Fruit fly (Drosophila melanogaster): ENCODE results near the gene Flad2.

Flad2 gene

dm6 chr2L:13378488-13378964 lies 33.8 kb upstream of the Flad2 start, which contains the start of the genes CG9302 and beta'COP (continued):
- TF ChIP-seq ato (GFP tag; IDR thresholded peaks at IDR 0.05; ENCODE audit: partially characterized antibody) (no peak), CG17802 (tag; optimal IDR thresholded peaks at IDR 0.05) (peak; percentile 16), knrl (GFP tag; IDR thresholded peaks at IDR 0.05; ENCODE audit: partially characterized antibody) (peak; percentile 82), vnd (GFP tag; IDR thresholded peaks at IDR 0.05; ENCODE audit: partially characterized antibody) (peak; percentile 72; the same call in 2 of the 3 replicates), CG9797 (GFP tag; optimal IDR thresholded peaks at IDR 0.05) (peak; percentile 32), CG8089 (GFP tag; optimal IDR thresholded peaks at IDR 0.05) (no peak), CG9437 (GFP tag; optimal IDR thresholded peaks at IDR 0.05) (peak; percentile 60), mirr (GFP tag; optimal IDR thresholded peaks at IDR 0.05) (no peak), chn (GFP tag; optimal IDR thresholded peaks at IDR 0.05) (peak; percentile 39), lov (optimal IDR thresholded peaks at IDR 0.05) (no peak), lov (GFP tag; IDR thresholded peaks at IDR 0.05) (no peak), CG13424 (tag; optimal IDR thresholded peaks at IDR 0.05) (peak; percentile 78), CG6791 (GFP tag; IDR thresholded peaks at IDR 0.05; ENCODE audit: partially characterized antibody) (peak; percentile 58; the same call in 1 of the 3 replicates), gsb (GFP tag; IDR thresholded peaks at IDR 0.05) (no peak), Ssrp (tag; optimal IDR thresholded peaks at IDR 0.05) (peak; percentile 58), Vsx1 (GFP tag; optimal IDR thresholded peaks at IDR 0.05) (no peak), zfh1 (GFP tag; IDR thresholded peaks at IDR 0.05) (peak; percentile 60; the same call in 1 of the 3 replicates), ATbp (GFP tag; optimal IDR thresholded peaks at IDR 0.05) (no peak), CG8359 (GFP tag; optimal IDR thresholded peaks at IDR 0.05; ENCODE audit: borderline replicate concordance) (no peak), Taf1 (GFP tag; IDR thresholded peaks at IDR 0.05) (0 out of 2 replicates have a peak, but pooled peaks have one; percentile 24), CG4424 (GFP tag; optimal IDR thresholded peaks at IDR 0.05) (peak; percentile 68), Ets65A (GFP tag) (peak; percentile 93), Fer3 (tag; optimal IDR thresholded peaks at IDR 0.05) (peak; percentile 64), hb (GFP tag; IDR thresholded peaks at IDR 0.05; ENCODE audit: partially characterized antibody) (0 out of 3 replicates have a peak, but pooled peaks have one; percentile 21), CG12769 (tag; optimal IDR thresholded peaks at IDR 0.05) (no peak), Lhr (GFP tag; optimal IDR thresholded peaks at IDR 0.05) (peak; percentile 14), Nf-YA (GFP tag; IDR thresholded peaks at IDR 0.05) (no peak), slou (GFP tag; optimal IDR thresholded peaks at IDR 0.05) (peak; percentile 81), CG13624 (GFP tag; optimal IDR thresholded peaks at IDR 0.05) (peak; percentile 3), Poxn (GFP tag; IDR thresholded peaks at IDR 0.05) (no peak), lilli (GFP tag; optimal IDR thresholded peaks at IDR 0.05) (peak; percentile 77), cas (GFP tag; IDR thresholded peaks at IDR 0.05) (no peak), al (GFP tag; IDR thresholded peaks at IDR 0.05) (peak; percentile 59; the same call in 1 of the 2 replicates), cwo (GFP tag; optimal IDR thresholded peaks at IDR 0.05) (no peak), CG7928 (GFP tag; optimal IDR thresholded peaks at IDR 0.05) (peak; percentile 9), zfh2 (GFP tag; optimal IDR thresholded peaks at IDR 0.05) (peak; percentile 64), CG12299 (tag; optimal IDR thresholded peaks at IDR 0.05) (no peak), trh (GFP tag; optimal IDR thresholded peaks at IDR 0.05) (no peak), odd (GFP tag; optimal IDR thresholded peaks at IDR 0.05) (no peak), chinmo (GFP tag; IDR thresholded peaks at IDR 0.05; ENCODE audit: partially characterized antibody) (no peak), CG10959 (GFP tag; IDR thresholded peaks at IDR 0.05) (no peak), sc (optimal IDR thresholded peaks at IDR 0.05) (no peak), sc (GFP tag; optimal IDR thresholded peaks at IDR 0.05) (peak; percentile 39), en (GFP tag; optimal IDR thresholded peaks at IDR 0.05) (no peak), phol (tag; optimal IDR thresholded peaks at IDR 0.05) (peak; percentile 81), CG14050 (GFP tag; IDR thresholded peaks at IDR 0.05) (no peak), CG17912 (GFP tag; optimal IDR thresholded peaks at IDR 0.05) (peak; percentile 48), Optix (GFP tag; IDR thresholded peaks at IDR 0.05) (no peak), CG18011 (GFP tag; optimal IDR thresholded peaks at IDR 0.05) (peak; percentile 24), gfzf (GFP tag; optimal IDR thresholded peaks at IDR 0.05) (no peak)

Measured in whole organism, embryonic.